Worm (Caenorhabditis elegans) whole organism, L4/young adult: ENCODE measurements around the gene fbxa-105.

Source experiments
- W03F9.2 ChIP-seq: fragments of 150-350 bp; optimal IDR thresholded peaks from 2 replicates; lab custom pipeline; 2014; ENCODE audit warnings: missing biosample characterization, missing genetic modification characterization
- dao-5 ChIP-seq: sonication (generic microtip); optimal IDR thresholded peaks from 2 replicates; lab custom pipeline; 2016; ENCODE audit warnings: missing genotype, missing genetic modification characterization, moderate library complexity, missing compliant biosample characterization
- him-1 ChIP-seq: sonication (generic microtip); optimal IDR thresholded peaks from 2 replicates; lab custom pipeline; 2016; ENCODE audit warnings: missing genotype, missing genetic modification reagents, missing genetic modification characterization, missing compliant biosample characterization

ce11 chrV:7431016-7431415, 39.2 kb upstream of the fbxa-105 start, which contains the start of gene srw-71:
- no peak for TF ChIP-seq him-1
- TF ChIP-seq dao-5 (tag; lab: Kevin White, UChicago), result no peak
- TF ChIP-seq W03F9.2 (tag; lab: Kevin White, UChicago), result no peak
